Fruit fly (Drosophila melanogaster) whole organism, embryonic: ENCODE data around the gene wge.

ENCODE experiments used
- CG10147 ChIP-seq: fragments of 200-800 bp; sonication (Bioruptor generic); optimal IDR thresholded peaks from 2 replicates; lab custom pipeline; 2019; ENCODE audit warnings: missing biosample characterization, mild to moderate bottlenecking, missing genetic modification characterization, moderate library complexity
- CG10209 ChIP-seq: fragments of 200-800 bp; sonication (Bioruptor generic); optimal IDR thresholded peaks from 3 replicates; lab custom pipeline; 2017; ENCODE audit warnings: missing biosample characterization, mild to moderate bottlenecking, missing genetic modification characterization, missing genetic modification reagents
- CG10366 ChIP-seq: fragments of 200-800 bp; sonication (Bioruptor generic); IDR thresholded peaks from 2 replicates; pipeline ENCODE4 v1.3.6; 2022; ENCODE audit warnings: missing biosample characterization, missing genetic modification characterization
- CG11398 ChIP-seq: fragments of 200-800 bp; sonication (Bioruptor generic); optimal IDR thresholded peaks from 2 replicates; lab custom pipeline; 2016; ENCODE audit warnings: missing biosample characterization, missing genetic modification characterization
- CG12219 ChIP-seq: fragments of 200-800 bp; sonication (Bioruptor generic); optimal IDR thresholded peaks from 3 replicates; lab custom pipeline; 2018; ENCODE audit warnings: missing biosample characterization, mild to moderate bottlenecking, missing genetic modification characterization
- CG13123 ChIP-seq: fragments of 200-800 bp; sonication (Bioruptor generic); optimal IDR thresholded peaks from 2 replicates; lab custom pipeline; 2016; ENCODE audit warnings: missing biosample characterization, missing genetic modification characterization
- CG14050 ChIP-seq: fragments of 200-800 bp; sonication (Bioruptor generic); IDR thresholded peaks from 3 replicates; pipeline ENCODE4 v1.3.6; 2022; ENCODE audit warnings: missing biosample characterization, missing genetic modification characterization
- CG14441 ChIP-seq: fragments of 200-800 bp; sonication (Bioruptor generic); IDR thresholded peaks from 2 replicates; pipeline ENCODE4 v1.3.6; 2022; ENCODE audit warnings: missing biosample characterization, missing genetic modification characterization
- CG15514 ChIP-seq: fragments of 200-800 bp; sonication (Bioruptor generic); optimal IDR thresholded peaks from 3 replicates; lab custom pipeline; 2017; ENCODE audit warnings: missing biosample characterization, missing genetic modification characterization, mild to moderate bottlenecking, moderate library complexity, missing genetic modification reagents
- CG15601 ChIP-seq: fragments of 200-800 bp; sonication (Bioruptor generic); optimal IDR thresholded peaks from 3 replicates; lab custom pipeline; 2019; ENCODE audit warnings: missing biosample characterization, mild to moderate bottlenecking, missing genetic modification characterization, moderate library complexity
- CG17328 ChIP-seq: fragments of 200-800 bp; sonication (Bioruptor generic); IDR thresholded peaks from 2 replicates; pipeline ENCODE4 v1.3.6; 2022; ENCODE audit warnings: missing biosample characterization, missing genetic modification characterization
- CG17361 ChIP-seq: fragments of 200-800 bp; sonication (Bioruptor generic); IDR thresholded peaks from 3 replicates; pipeline ENCODE4 v1.3.6; 2022; ENCODE audit warnings: missing biosample characterization, missing genetic modification characterization
- CG17612 ChIP-seq: fragments of 200-800 bp; sonication (Bioruptor generic); IDR thresholded peaks from 2 replicates; pipeline ENCODE4 v1.3.6; 2022; ENCODE audit warnings: missing biosample characterization, missing genetic modification characterization
- CG30020 ChIP-seq: fragments of 200-800 bp; optimal IDR thresholded peaks from 2 replicates; lab custom pipeline; 2019; ENCODE audit warnings: missing biosample characterization, mild to moderate bottlenecking, missing genetic modification characterization, moderate library complexity
- CG32772 ChIP-seq: fragments of 200-800 bp; sonication (Bioruptor generic); IDR thresholded peaks from 2 replicates; pipeline ENCODE4 v1.3.6; 2022; ENCODE audit warnings: missing biosample characterization, missing genetic modification characterization
- CG4282 ChIP-seq: fragments of 200-800 bp; sonication (Bioruptor generic); optimal IDR thresholded peaks from 2 replicates; lab custom pipeline; 2016; ENCODE audit warnings: missing biosample characterization, missing genetic modification characterization
- CG6813 ChIP-seq: fragments of 200-800 bp; sonication (Bioruptor generic); optimal IDR thresholded peaks from 2 replicates; lab custom pipeline; 2017; ENCODE audit warnings: missing biosample characterization, missing genetic modification characterization, mild to moderate bottlenecking, moderate library complexity, missing genetic modification reagents
- CG8281 ChIP-seq: fragments of 200-800 bp; sonication (Bioruptor generic); optimal IDR thresholded peaks from 2 replicates; lab custom pipeline; 2018; ENCODE audit warnings: missing biosample characterization, mild to moderate bottlenecking, missing genetic modification characterization, moderate library complexity
- CG8924 ChIP-seq: fragments of 200-800 bp; optimal IDR thresholded peaks from 3 replicates; lab custom pipeline; 2019; ENCODE audit warnings: missing biosample characterization, mild to moderate bottlenecking, missing genetic modification characterization, moderate library complexity
- CoRest ChIP-seq: fragments of 200-800 bp; sonication (Bioruptor generic); optimal IDR thresholded peaks from 3 replicates; lab custom pipeline; 2018; ENCODE audit warnings: missing biosample characterization, mild to moderate bottlenecking, missing genetic modification characterization, moderate library complexity
- Deaf1 ChIP-seq: fragments of 200-800 bp; optimal IDR thresholded peaks from 3 replicates; lab custom pipeline; 2019; ENCODE audit warnings: missing biosample characterization, mild to moderate bottlenecking, missing genetic modification characterization, moderate library complexity
- Doc2 ChIP-seq: fragments of 200-800 bp; sonication (Bioruptor generic); IDR thresholded peaks from 2 replicates; pipeline ENCODE4 v1.3.6; 2022; ENCODE audit warnings: missing biosample characterization, missing genetic modification characterization
- Eip74EF ChIP-seq, 2 experiments: fragments of 200-800 bp in 1 of 2; fragments of >200 bp in 1 of 2; sonication (Bioruptor generic) in 1 of 2; optimal IDR thresholded peaks; 2 replicates each; lab custom pipeline; 2017 to 2019; ENCODE audit warnings: missing biosample characterization in 2 of 2, missing genetic modification characterization in 2 of 2, mild to moderate bottlenecking in 1 of 2, moderate library complexity in 1 of 2
- HmgD ChIP-seq: fragments of 200-800 bp; sonication (Bioruptor generic); optimal IDR thresholded peaks from 3 replicates; lab custom pipeline; 2016; ENCODE audit warnings: missing biosample characterization, missing genetic modification characterization
- Jarid2 ChIP-seq: fragments of 200-800 bp; sonication (Bioruptor generic); optimal IDR thresholded peaks from 3 replicates; lab custom pipeline; 2017; ENCODE audit warnings: mild to moderate bottlenecking, missing biosample characterization, missing genetic modification reagents, missing genetic modification characterization
- Mad ChIP-seq: fragments of 200-800 bp; sonication (Bioruptor generic); optimal IDR thresholded peaks from 2 replicates; lab custom pipeline; 2016; ENCODE audit warnings: missing biosample characterization, missing genetic modification characterization
- Oli ChIP-seq: fragments of 200-800 bp; sonication (Bioruptor generic); optimal IDR thresholded peaks from 2 replicates; lab custom pipeline; 2018; ENCODE audit warnings: missing biosample characterization, mild to moderate bottlenecking, missing genetic modification characterization, moderate library complexity
- YL-1 ChIP-seq: fragments of 200-800 bp; sonication (Bioruptor generic); optimal IDR thresholded peaks from 3 replicates; lab custom pipeline; 2017; ENCODE audit warnings: missing biosample characterization, mild to moderate bottlenecking, missing genetic modification characterization
- ato ChIP-seq: fragments of 200-800 bp; sonication (Bioruptor generic); IDR thresholded peaks from 2 replicates; pipeline ENCODE4 v1.3.6; 2022; ENCODE audit warnings: missing biosample characterization, missing genetic modification characterization; ENCODE audit not compliant: partially characterized antibody
- cato ChIP-seq: fragments of 200-800 bp; sonication (Bioruptor generic); optimal IDR thresholded peaks from 2 replicates; lab custom pipeline; 2016; ENCODE audit warnings: missing biosample characterization, missing genetic modification characterization, borderline replicate concordance
- chn ChIP-seq: fragments of 200-800 bp; sonication (Bioruptor generic); optimal IDR thresholded peaks from 2 replicates; lab custom pipeline; 2016; ENCODE audit warnings: missing biosample characterization, missing genetic modification characterization
- dati ChIP-seq: fragments of 200-800 bp; sonication (Bioruptor generic); IDR thresholded peaks from 2 replicates; pipeline ENCODE4 v1.3.6; 2022; ENCODE audit warnings: missing biosample characterization, missing genetic modification characterization
- dm ChIP-seq: fragments of 200-800 bp; sonication (Bioruptor generic); optimal IDR thresholded peaks from 3 replicates; lab custom pipeline; 2016; ENCODE audit warnings: missing biosample characterization, missing genetic modification characterization
- en ChIP-seq: fragments of 200-800 bp; sonication (Bioruptor generic); optimal IDR thresholded peaks from 2 replicates; lab custom pipeline; 2016; ENCODE audit warnings: missing biosample characterization, missing genetic modification characterization
- inv ChIP-seq: fragments of 200-800 bp; sonication (Bioruptor generic); IDR thresholded peaks from 2 replicates; pipeline ENCODE4 v1.3.6; 2022; ENCODE audit warnings: missing biosample characterization, missing genetic modification characterization; ENCODE audit not compliant: partially characterized antibody
- jing ChIP-seq: fragments of 200-800 bp; sonication (Bioruptor generic); optimal IDR thresholded peaks from 2 replicates; lab custom pipeline; 2018; ENCODE audit warnings: missing biosample characterization, mild to moderate bottlenecking, missing genetic modification characterization
- ken ChIP-seq: fragments of 200-800 bp; sonication (Bioruptor generic); IDR thresholded peaks from 3 replicates; pipeline ENCODE4 v1.3.6; 2022; ENCODE audit warnings: missing biosample characterization, missing genetic modification characterization
- mam ChIP-seq: fragments of 200-800 bp; sonication (Bioruptor generic); optimal IDR thresholded peaks from 3 replicates; lab custom pipeline; 2016; ENCODE audit warnings: missing biosample characterization, missing genetic modification characterization
- nmo ChIP-seq: fragments of 200-800 bp; sonication (Bioruptor generic); optimal IDR thresholded peaks from 2 replicates; lab custom pipeline; 2018; ENCODE audit warnings: missing biosample characterization, mild to moderate bottlenecking, missing genetic modification characterization, moderate library complexity
- oc ChIP-seq: fragments of 200-800 bp; sonication (Bioruptor generic); optimal IDR thresholded peaks from 2 replicates; lab custom pipeline; 2018; ENCODE audit warnings: missing biosample characterization, mild to moderate bottlenecking, missing genetic modification characterization, moderate library complexity
- pan ChIP-seq, 4 experiments: fragments of >200 bp in 3 of 4; fragments of 200-800 bp in 1 of 4; sonication (Bioruptor generic) in 1 of 4; optimal IDR thresholded peaks in 3 of 4; IDR thresholded peaks in 1 of 4; 2 replicates each; pipeline versions ENCODE4 v1.3.6 to Lab custom; 2017 to 2022; ENCODE audit warnings: missing biosample characterization in 2 of 4, missing genetic modification characterization in 2 of 4, mixed read lengths in 1 of 4
- pfk ChIP-seq: fragments of 200-800 bp; sonication (Bioruptor generic); optimal IDR thresholded peaks from 2 replicates; lab custom pipeline; 2018; ENCODE audit warnings: missing biosample characterization, mild to moderate bottlenecking, missing genetic modification characterization, moderate library complexity
- phol ChIP-seq: fragments of 200-800 bp; sonication (Bioruptor generic); optimal IDR thresholded peaks from 3 replicates; lab custom pipeline; 2018; ENCODE audit warnings: missing biosample characterization, mild to moderate bottlenecking, missing genetic modification characterization, moderate library complexity
- pros ChIP-seq: fragments of 200-800 bp; sonication (Bioruptor generic); optimal IDR thresholded peaks from 3 replicates; lab custom pipeline; 2019; ENCODE audit warnings: missing biosample characterization, mild to moderate bottlenecking, missing genetic modification characterization, moderate library complexity
- sob ChIP-seq: fragments of 200-800 bp; sonication (Bioruptor generic); IDR thresholded peaks from 2 replicates; pipeline ENCODE4 v1.3.6; 2022; ENCODE audit warnings: missing biosample characterization, missing genetic modification characterization
- sr ChIP-seq: fragments of 200-800 bp; sonication (Bioruptor generic); IDR thresholded peaks from 3 replicates; pipeline ENCODE4 v1.3.6; 2022; ENCODE audit warnings: missing biosample characterization, missing genetic modification characterization
- ssp ChIP-seq: fragments of 200-800 bp; sonication (Bioruptor generic); IDR thresholded peaks from 2 replicates; pipeline ENCODE4 v1.3.6; 2022; ENCODE audit warnings: missing biosample characterization, missing genetic modification characterization
- toy ChIP-seq: fragments of 200-800 bp; sonication (Bioruptor generic); IDR thresholded peaks from 2 replicates; pipeline ENCODE4 v1.3.6; 2022; ENCODE audit warnings: missing biosample characterization, missing genetic modification characterization

The wge gene

DNA sequence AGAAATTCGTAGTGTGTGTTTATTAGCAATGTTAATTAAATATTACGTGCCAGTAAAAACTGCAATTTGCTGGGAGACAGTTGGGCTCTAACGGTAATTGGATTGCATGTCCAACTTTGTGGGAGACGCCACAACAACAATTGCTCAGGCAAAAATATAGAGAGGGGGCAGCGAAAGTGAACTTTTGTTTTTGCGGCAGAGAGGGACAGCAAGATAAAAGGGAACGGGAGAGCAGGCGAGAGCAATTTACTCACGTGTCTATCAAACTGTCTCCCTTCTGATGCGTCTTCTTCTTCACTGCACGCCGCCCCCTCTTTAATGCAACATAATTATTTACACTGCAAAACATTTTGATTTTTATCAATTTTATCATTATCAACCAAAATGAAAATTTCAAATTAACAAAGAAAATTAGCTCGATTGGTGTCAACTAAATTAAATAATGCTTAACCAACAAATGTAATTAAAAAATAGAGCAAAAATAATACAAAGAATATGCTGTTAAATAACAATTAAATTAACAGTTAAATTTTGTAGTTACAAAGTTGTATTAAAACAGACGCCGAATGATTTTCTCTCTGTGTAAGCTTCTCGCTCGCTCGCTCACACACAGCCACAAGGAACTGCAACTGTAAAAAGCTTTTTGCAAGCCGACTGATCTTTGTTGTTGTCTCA, 53.5 kb downstream of the wge start (continued):
- no peak for TF ChIP-seq toy (GFP tag; lab: Robert Waterston, UW)
- TF ChIP-seq Doc2 (GFP tag; lab: Robert Waterston, UW) = no peak
- peak; percentile 77 for TF ChIP-seq CG10209
- TF ChIP-seq CG15601 (tag; lab: Kevin White, UChicago) = peak; percentile 76
- TF ChIP-seq CG11398 = peak; percentile 66
- peak; percentile 81 for TF ChIP-seq oc (tag; lab: Kevin White, UChicago)
- peak; percentile 44; the same call in 1 of the 2 replicates for TF ChIP-seq dati (GFP tag; lab: Robert Waterston, UW)
- TF ChIP-seq CG32772 (GFP tag; lab: Robert Waterston, UW) = peak; percentile 82
- TF ChIP-seq jing (GFP tag; lab: Kevin White, UChicago) = peak; percentile 75
- peak; percentile 42 for TF ChIP-seq CG12219
- TF ChIP-seq CG30020 (tag; lab: Kevin White, UChicago) = peak; percentile 50
- TF ChIP-seq pan (optimal IDR thresholded peaks at IDR 0.05; lab: Kevin White, UChicago) = no peak
- TF ChIP-seq pan (GFP tag; optimal IDR thresholded peaks at IDR 0.05 in 1 of 2, IDR thresholded peaks at IDR 0.05 in 1 of 2) = peak in 1 of 2 experiments; percentile 60
- peak; percentile 71 for TF ChIP-seq CG17328
- peak; percentile 59 for TF ChIP-seq Mad (GFP tag; lab: Kevin White, UChicago)
- peak; percentile 91 for TF ChIP-seq nmo (GFP tag; lab: Kevin White, UChicago)
- TF ChIP-seq CG4282 (GFP tag; lab: Kevin White, UChicago) = no peak
- peak; percentile 78 for TF ChIP-seq CG10366 (GFP tag; lab: Robert Waterston, UW)
- peak; percentile 64 for TF ChIP-seq sob (GFP tag; lab: Robert Waterston, UW)
- peak; percentile 72 for TF ChIP-seq CG10147 (GFP tag; lab: Kevin White, UChicago)
- TF ChIP-seq ato (GFP tag; lab: Robert Waterston, UW) = no peak
- TF ChIP-seq HmgD (GFP tag; lab: Kevin White, UChicago) = no peak
- peak; percentile 34 for TF ChIP-seq Jarid2 (GFP tag; lab: Kevin White, UChicago)
- TF ChIP-seq CG17612 (GFP tag; lab: Robert Waterston, UW) = no peak
- no peak for TF ChIP-seq inv (GFP tag; lab: Robert Waterston, UW)
- TF ChIP-seq CG15514 = peak; percentile 27
- peak; percentile 43 for TF ChIP-seq chn (GFP tag; lab: Kevin White, UChicago)
- TF ChIP-seq YL-1 = no peak
- peak; percentile 83 for TF ChIP-seq CoRest
- TF ChIP-seq mam (GFP tag; lab: Kevin White, UChicago) = peak; percentile 51
- TF ChIP-seq CG8924 (tag; lab: Kevin White, UChicago) = peak; percentile 91
- peak; percentile 67 for TF ChIP-seq Deaf1
- TF ChIP-seq CG17361 (GFP tag; lab: Robert Waterston, UW) = peak; percentile 90
- peak; percentile 54 for TF ChIP-seq cato (GFP tag; lab: Kevin White, UChicago)
- TF ChIP-seq dm = peak; percentile 35
- peak; percentile 86 for TF ChIP-seq Oli (tag; lab: Kevin White, UChicago)
- no peak for TF ChIP-seq sr (GFP tag; lab: Robert Waterston, UW)
- peak; percentile 71 for TF ChIP-seq CG14441 (GFP tag; lab: Robert Waterston, UW)
- TF ChIP-seq CG13123 (GFP tag; lab: Kevin White, UChicago) = peak; percentile 55
- peak; percentile 63; the same call in 2 of the 3 replicates for TF ChIP-seq ken (GFP tag; lab: Robert Waterston, UW)
- TF ChIP-seq CG14050 (GFP tag; lab: Robert Waterston, UW) = peak; percentile 69
- peak; percentile 75 for TF ChIP-seq CG8281 (tag; lab: Kevin White, UChicago)
- TF ChIP-seq CG6813 (GFP tag; lab: Kevin White, UChicago) = peak; percentile 66
- TF ChIP-seq en = no peak
- TF ChIP-seq Eip74EF (GFP tag; optimal IDR thresholded peaks at IDR 0.05; lab: Kevin White, UChicago) = peak in 1 of 2 experiments; percentile 76
- TF ChIP-seq phol = peak; percentile 97
- no peak for TF ChIP-seq pfk (GFP tag; lab: Kevin White, UChicago)
- peak; percentile 44; the same call in 1 of the 2 replicates for TF ChIP-seq ssp (GFP tag; lab: Robert Waterston, UW)
- peak; percentile 30 for TF ChIP-seq pros (GFP tag; lab: Kevin White, UChicago)
